Worm (Caenorhabditis elegans): ENCODE results near the gene cpr-2.

ce11 chrV:16508667-16509066 is 25.2 kb downstream of the cpr-2 start, which contains the start of gene srr-3:
- TF ChIP-seq ztf-11 (tag; optimal IDR thresholded peaks at IDR 0.05): no peak
- TF ChIP-seq ceh-82 (tag; optimal IDR thresholded peaks at IDR 0.05): no peak
- no peak for TF ChIP-seq nhr-23 (tag; optimal IDR thresholded peaks at IDR 0.05)
- no peak for TF ChIP-seq R02D3.7 (tag; optimal IDR thresholded peaks at IDR 0.05)
- no peak for TF ChIP-seq elt-2 (tag; optimal IDR thresholded peaks at IDR 0.05)
- TF ChIP-seq lin-39 (tag; optimal IDR thresholded peaks at IDR 0.05): no peak

Measured in whole organism, L3 larva.